Fruit fly (Drosophila melanogaster) whole organism: ENCODE results near the gene wol.

Experiments
- CG8478 ChIP-seq: fragments of >200 bp; optimal IDR thresholded peaks from 2 replicates; lab custom pipeline; 2018; ENCODE audit warnings: inconsistent platforms
- EcR ChIP-seq, 2 experiments: fragments of >200 bp; optimal IDR thresholded peaks; 2 replicates each; lab custom pipeline; 2017; ENCODE audit warnings: missing biosample characterization in 2 of 2, missing genetic modification characterization in 2 of 2, missing genetic modification reagents in 2 of 2
- psq ChIP-seq: fragments of >200 bp; optimal IDR thresholded peaks from 2 replicates; lab custom pipeline; 2017

DNA sequence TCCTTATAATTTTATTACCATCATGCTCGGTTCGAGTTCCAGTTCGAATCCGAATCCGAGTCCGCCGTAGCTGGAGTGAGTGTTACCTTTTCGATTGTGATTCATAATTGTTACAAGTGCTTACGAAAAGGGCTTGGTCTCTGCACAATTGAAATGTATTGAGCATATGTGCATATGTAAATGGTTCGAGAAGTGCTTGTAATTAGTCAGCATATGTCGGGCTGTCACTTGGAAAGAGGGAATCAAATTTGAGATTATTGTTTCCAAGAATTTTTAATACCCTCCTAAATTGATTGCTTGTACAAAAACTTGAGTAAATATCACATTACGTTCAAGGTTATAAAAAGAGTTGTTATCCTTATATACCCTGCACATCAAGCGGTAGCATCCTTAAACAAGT is 9.3 kb downstream of the wol start:
- TF ChIP-seq psq (lab: Kevin White, UChicago), result no peak
- TF ChIP-seq CG8478 (lab: Kevin White, UChicago), result no peak
- no peak for TF ChIP-seq EcR (GFP tag; optimal IDR thresholded peaks at IDR 0.05; lab: Kevin White, UChicago)
